Worm (Caenorhabditis elegans): ENCODE data around the gene C25F9.8.

ce11 chrV:19400619-19401018, 5.8 kb downstream of the C25F9.8 start, which contains the start of gene srw-86:
- no peak for TF ChIP-seq ztf-23 (GFP tag; IDR thresholded peaks at IDR 0.05)
- TF ChIP-seq flt-1 (GFP tag; IDR thresholded peaks at IDR 0.05): no peak
- TF ChIP-seq med-1 (GFP tag; optimal IDR thresholded peaks at IDR 0.05; ENCODE audit: insufficient read depth): no peak
- TF ChIP-seq ztf-29 (GFP tag; IDR thresholded peaks at IDR 0.05): no peak
- TF ChIP-seq ref-1 (GFP tag; conservative IDR thresholded peaks at IDR 0.05): no peak

Data from whole organism, midembryonic.